Fruit fly (Drosophila melanogaster): Measurements from ENCODE around the gene CG12523.

The CG12523 gene

DNA sequence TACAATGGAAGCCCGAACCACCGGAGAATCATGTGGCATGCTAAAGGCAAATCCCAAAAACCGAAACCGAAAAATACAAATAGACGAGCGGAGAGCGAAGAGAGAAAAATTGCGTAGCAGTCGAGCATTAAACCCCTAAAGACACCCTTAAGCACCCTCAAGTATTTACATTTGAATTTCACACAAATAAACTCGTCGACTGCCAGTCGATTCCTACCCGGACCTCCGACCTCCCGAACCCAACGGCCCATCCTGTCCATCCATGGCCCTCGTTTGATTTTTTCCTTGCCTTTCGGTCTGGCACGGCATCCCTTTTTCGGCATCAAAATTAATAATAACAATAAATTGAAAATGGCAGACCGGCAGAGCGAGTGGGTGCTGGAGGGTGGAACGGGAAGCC lies 41.8 kb downstream of the CG12523 start:
- TF ChIP-seq sd (tag; optimal IDR thresholded peaks at IDR 0.05) (peak; percentile 11), tll (GFP tag; optimal IDR thresholded peaks at IDR 0.05) (peak in 1 of 2 experiments; percentile 66), H2.0 (GFP tag; IDR thresholded peaks at IDR 0.05) (no peak), Dll (GFP tag; IDR thresholded peaks at IDR 0.05; ENCODE audit: partially characterized antibody) (no peak), MESR4 (GFP tag; optimal IDR thresholded peaks at IDR 0.05) (no peak), Mes4 (GFP tag; optimal IDR thresholded peaks at IDR 0.05) (no peak), nerfin-1 (tag; optimal IDR thresholded peaks at IDR 0.05) (peak; percentile 26), Trl (optimal IDR thresholded peaks at IDR 0.05) (peak in 1 of 2 experiments; percentile 12), Trl (GFP tag; optimal IDR thresholded peaks at IDR 0.05) (no peak), pros (GFP tag; optimal IDR thresholded peaks at IDR 0.05) (peak; percentile 97), kni (GFP tag; optimal IDR thresholded peaks at IDR 0.05) (peak; percentile 51), Hey (tag; optimal IDR thresholded peaks at IDR 0.05) (peak; percentile 23), CG2199 (GFP tag; IDR thresholded peaks at IDR 0.05) (peak; percentile 81; the same call in 1 of the 3 replicates), abd-A (tag; optimal IDR thresholded peaks at IDR 0.05) (peak; percentile 85), lola (GFP tag; optimal IDR thresholded peaks at IDR 0.05) (no peak), chm (GFP tag; IDR thresholded peaks at IDR 0.05) (0 out of 2 replicates have a peak, but pooled peaks have one; percentile 23), maf-S (GFP tag; optimal IDR thresholded peaks at IDR 0.05) (no peak), oc (tag; optimal IDR thresholded peaks at IDR 0.05) (peak; percentile 7), crol (GFP tag; IDR thresholded peaks at IDR 0.05) (peak; percentile 21; the same call in 1 of the 2 replicates), Deaf1 (tag; optimal IDR thresholded peaks at IDR 0.05) (peak; percentile 15), Jarid2 (GFP tag; optimal IDR thresholded peaks at IDR 0.05) (no peak), CG31224 (GFP tag; IDR thresholded peaks at IDR 0.05) (0 out of 2 replicates have a peak, but pooled peaks have one; percentile 67), GATAe (GFP tag; conservative IDR thresholded peaks at IDR 0.05) (no peak), Doc3 (GFP tag; IDR thresholded peaks at IDR 0.05; ENCODE audit: partially characterized antibody) (no peak), CG2120 (GFP tag; optimal IDR thresholded peaks at IDR 0.05) (no peak)

DNA sequence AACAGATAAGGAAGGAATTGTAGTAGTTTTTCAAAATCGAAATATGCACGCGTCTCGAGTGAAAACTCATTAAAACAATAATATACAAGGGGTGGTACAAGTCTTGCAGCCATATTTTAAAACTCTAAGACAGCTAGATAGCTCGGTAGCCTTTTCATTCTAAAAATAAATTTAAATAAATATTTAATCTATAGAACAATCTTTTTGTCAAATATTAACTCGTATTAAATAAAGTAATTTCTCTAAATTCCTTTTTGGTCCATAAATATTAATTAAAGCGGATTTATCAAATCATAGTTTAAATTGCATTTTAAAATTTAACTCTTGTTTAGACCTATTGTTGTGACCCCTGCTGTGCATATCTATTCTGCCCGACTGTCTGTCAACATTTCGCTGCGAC lies 42.3 kb downstream of the CG12523 start:
- TF ChIP-seq ind (GFP tag; optimal IDR thresholded peaks at IDR 0.05) = peak; percentile 4
- TF ChIP-seq wor (GFP tag; IDR thresholded peaks at IDR 0.05) = no peak
- TF ChIP-seq CG31224 (GFP tag; IDR thresholded peaks at IDR 0.05) = no peak
- no peak for TF ChIP-seq CG6791 (GFP tag; IDR thresholded peaks at IDR 0.05; ENCODE audit: partially characterized antibody)
- TF ChIP-seq Mes4 (GFP tag; optimal IDR thresholded peaks at IDR 0.05) = no peak
- TF ChIP-seq cg (GFP tag; optimal IDR thresholded peaks at IDR 0.05) = no peak
- TF ChIP-seq Trl (optimal IDR thresholded peaks at IDR 0.05) = no peak
- no peak for TF ChIP-seq Trl (GFP tag; optimal IDR thresholded peaks at IDR 0.05)
- TF ChIP-seq oc (tag; optimal IDR thresholded peaks at IDR 0.05) = no peak
- no peak for TF ChIP-seq CG10565 (GFP tag; optimal IDR thresholded peaks at IDR 0.05)
- peak; percentile 73 for TF ChIP-seq grau (tag; optimal IDR thresholded peaks at IDR 0.05)
- 0 out of 2 replicates have a peak, but pooled peaks have one; percentile 17 for TF ChIP-seq sisA (GFP tag; IDR thresholded peaks at IDR 0.05)
- no peak for TF ChIP-seq Aef1 (GFP tag; IDR thresholded peaks at IDR 0.05)
- TF ChIP-seq jigr1 (GFP tag; IDR thresholded peaks at IDR 0.05) = no peak
- TF ChIP-seq vnd (GFP tag; IDR thresholded peaks at IDR 0.05; ENCODE audit: partially characterized antibody) = no peak
- TF ChIP-seq CG1792 (GFP tag; optimal IDR thresholded peaks at IDR 0.05) = no peak
- no peak for TF ChIP-seq disco-r (GFP tag; optimal IDR thresholded peaks at IDR 0.05)
- no peak for TF ChIP-seq Stat92E (GFP tag; optimal IDR thresholded peaks at IDR 0.05)
- TF ChIP-seq CG9797 (GFP tag; optimal IDR thresholded peaks at IDR 0.05) = no peak
- no peak for TF ChIP-seq sim (GFP tag; IDR thresholded peaks at IDR 0.05)
- peak; percentile 29 for TF ChIP-seq tin (GFP tag; optimal IDR thresholded peaks at IDR 0.05)
- no peak for TF ChIP-seq sc (optimal IDR thresholded peaks at IDR 0.05)
- peak; percentile 71 for TF ChIP-seq sc (GFP tag; optimal IDR thresholded peaks at IDR 0.05)
- no peak for TF ChIP-seq toy (GFP tag; IDR thresholded peaks at IDR 0.05)
- TF ChIP-seq abd-A (tag; optimal IDR thresholded peaks at IDR 0.05) = no peak
- TF ChIP-seq Camta (GFP tag; optimal IDR thresholded peaks at IDR 0.05) = no peak
- TF ChIP-seq pnt (GFP tag; optimal IDR thresholded peaks at IDR 0.05) = no peak
- peak; percentile 17 for TF ChIP-seq Usf (GFP tag; optimal IDR thresholded peaks at IDR 0.05)
- TF ChIP-seq NK7.1 (GFP tag; optimal IDR thresholded peaks at IDR 0.05) = no peak
- TF ChIP-seq fu2 (GFP tag; optimal IDR thresholded peaks at IDR 0.05) = no peak
- TF ChIP-seq lola (GFP tag; optimal IDR thresholded peaks at IDR 0.05) = peak in 1 of 3 experiments; percentile 93
- peak; percentile 76 for TF ChIP-seq CG6254 (GFP tag; optimal IDR thresholded peaks at IDR 0.05)
